Fruit fly (Drosophila melanogaster): ENCODE data around the gene Gss1.

Gene Gss1

DNA sequence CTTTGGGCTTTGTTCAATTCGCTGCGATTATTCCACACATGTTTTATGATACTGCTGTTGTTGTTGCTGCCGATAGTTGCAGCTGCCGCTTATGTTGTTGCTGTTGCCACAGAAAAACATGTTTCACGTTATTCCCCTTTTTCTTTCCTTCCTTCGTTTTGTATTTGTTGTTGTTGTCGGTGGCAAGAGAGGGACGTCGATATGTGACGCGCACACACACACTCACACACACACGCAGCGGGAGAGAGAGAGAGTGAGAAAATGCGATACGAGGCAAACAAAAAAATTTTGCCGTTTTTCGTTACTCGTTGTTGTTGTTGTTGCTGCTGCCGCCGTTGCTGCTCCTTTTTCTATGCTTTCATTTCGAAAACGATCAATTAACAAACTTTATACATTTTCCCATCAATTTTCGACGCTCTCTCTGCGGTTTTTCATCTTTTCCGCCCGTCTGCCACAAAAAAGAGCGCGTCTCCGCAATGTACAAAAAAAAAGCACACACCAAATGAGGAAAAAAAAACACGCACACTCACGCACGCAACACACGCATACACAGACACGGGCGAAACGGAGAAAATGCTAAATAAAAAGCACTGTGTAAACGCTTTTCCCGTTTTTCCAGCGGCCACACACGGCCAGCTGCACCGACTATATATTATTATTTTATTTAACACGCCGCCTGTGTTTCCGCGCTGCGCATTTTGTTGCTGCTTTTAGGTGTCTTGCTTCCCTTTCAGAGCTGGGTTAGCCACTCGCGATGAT, 2.7 kb upstream of the Gss1 start:
- TF ChIP-seq CG10669 (GFP tag; optimal IDR thresholded peaks at IDR 0.05) (peak; percentile 48), Hr39 (GFP tag; optimal IDR thresholded peaks at IDR 0.05) (no peak), Eip75B (GFP tag; optimal IDR thresholded peaks at IDR 0.05) (peak; percentile 41), pdm3 (GFP tag; optimal IDR thresholded peaks at IDR 0.05) (peak; percentile 17), dac (GFP tag; optimal IDR thresholded peaks at IDR 0.05) (peak; percentile 56), salr (GFP tag; optimal IDR thresholded peaks at IDR 0.05) (peak in 1 of 2 experiments; percentile 85), CG6792 (GFP tag; optimal IDR thresholded peaks at IDR 0.05) (no peak), Blimp-1 (GFP tag; optimal IDR thresholded peaks at IDR 0.05) (no peak), CG15336 (GFP tag; IDR thresholded peaks at IDR 0.05) (peak; percentile 65), CG1621 (tag; optimal IDR thresholded peaks at IDR 0.05) (peak; percentile 61), Lpt (GFP tag; optimal IDR thresholded peaks at IDR 0.05) (peak; percentile 73), CG8319 (GFP tag; optimal IDR thresholded peaks at IDR 0.05) (no peak), achi (GFP tag; optimal IDR thresholded peaks at IDR 0.05) (peak; percentile 8), acj6 (GFP tag; optimal IDR thresholded peaks at IDR 0.05) (no peak), CG8632 (GFP tag; optimal IDR thresholded peaks at IDR 0.05) (peak; percentile 43), net (GFP tag; optimal IDR thresholded peaks at IDR 0.05) (peak; percentile 69), Ets21C (GFP tag; optimal IDR thresholded peaks at IDR 0.05) (no peak), CG6276 (GFP tag; optimal IDR thresholded peaks at IDR 0.05) (peak; percentile 88), CG6163 (GFP tag; IDR thresholded peaks at IDR 0.05) (peak; percentile 66), CG4318 (GFP tag; optimal IDR thresholded peaks at IDR 0.05) (no peak), CG11294 (GFP tag; IDR thresholded peaks at IDR 0.05) (no peak), CG31627 (GFP tag; optimal IDR thresholded peaks at IDR 0.05) (no peak), Eip93F (GFP tag; optimal IDR thresholded peaks at IDR 0.05) (peak; percentile 16), CG6808 (GFP tag; optimal IDR thresholded peaks at IDR 0.05) (peak; percentile 89), CG11902 (GFP tag; optimal IDR thresholded peaks at IDR 0.05) (no peak), CG16779 (tag; optimal IDR thresholded peaks at IDR 0.05) (peak; percentile 75), fd85E (GFP tag; optimal IDR thresholded peaks at IDR 0.05) (no peak), fd59A (GFP tag; optimal IDR thresholded peaks at IDR 0.05) (peak; percentile 44), lz (GFP tag; optimal IDR thresholded peaks at IDR 0.05) (no peak), CG11762 (GFP tag; optimal IDR thresholded peaks at IDR 0.05; ENCODE audit: insufficient read depth) (no peak), vri (GFP tag; optimal IDR thresholded peaks at IDR 0.05) (peak; percentile 20), Hr38 (GFP tag; optimal IDR thresholded peaks at IDR 0.05) (no peak), CG3032 (tag; optimal IDR thresholded peaks at IDR 0.05) (peak; percentile 68), Gug (GFP tag; IDR thresholded peaks at IDR 0.05) (no peak; the same call in 1 of the 2 replicates), ss (GFP tag; optimal IDR thresholded peaks at IDR 0.05) (peak; percentile 92 to 93), Smox (GFP tag; optimal IDR thresholded peaks at IDR 0.05) (no peak), Met (GFP tag; optimal IDR thresholded peaks at IDR 0.05) (peak; percentile 36), CG10631 (GFP tag; optimal IDR thresholded peaks at IDR 0.05) (peak; percentile 16), CG9139 (GFP tag; optimal IDR thresholded peaks at IDR 0.05) (peak; percentile 77), fkh (GFP tag; optimal IDR thresholded peaks at IDR 0.05) (no peak), CG6854 (GFP tag; optimal IDR thresholded peaks at IDR 0.05) (peak; percentile 68), topi (GFP tag; optimal IDR thresholded peaks at IDR 0.05) (peak; percentile 2), CG34406 (GFP tag; optimal IDR thresholded peaks at IDR 0.05) (peak; percentile 18), CG32006 (GFP tag; optimal IDR thresholded peaks at IDR 0.05) (peak; percentile 70), Sox15 (GFP tag; optimal IDR thresholded peaks at IDR 0.05) (no peak), cyc (GFP tag; optimal IDR thresholded peaks at IDR 0.05) (no peak), Sox14 (GFP tag; optimal IDR thresholded peaks at IDR 0.05) (peak; percentile 30), dsx (GFP tag; optimal IDR thresholded peaks at IDR 0.05; ENCODE audit: poor library complexity, severe bottlenecking) (peak; percentile 64), CG7368 (GFP tag; optimal IDR thresholded peaks at IDR 0.05) (peak; percentile 12), Eip78C (GFP tag) (peak; percentile 80), OdsH (GFP tag; optimal IDR thresholded peaks at IDR 0.05) (no peak)
